Fruit fly (Drosophila melanogaster): ENCODE data around the gene Iml1.
A peak's percentile ranks its signal among the peaks of the same experiment; 100 is the strongest.

The Iml1 gene

DNA sequence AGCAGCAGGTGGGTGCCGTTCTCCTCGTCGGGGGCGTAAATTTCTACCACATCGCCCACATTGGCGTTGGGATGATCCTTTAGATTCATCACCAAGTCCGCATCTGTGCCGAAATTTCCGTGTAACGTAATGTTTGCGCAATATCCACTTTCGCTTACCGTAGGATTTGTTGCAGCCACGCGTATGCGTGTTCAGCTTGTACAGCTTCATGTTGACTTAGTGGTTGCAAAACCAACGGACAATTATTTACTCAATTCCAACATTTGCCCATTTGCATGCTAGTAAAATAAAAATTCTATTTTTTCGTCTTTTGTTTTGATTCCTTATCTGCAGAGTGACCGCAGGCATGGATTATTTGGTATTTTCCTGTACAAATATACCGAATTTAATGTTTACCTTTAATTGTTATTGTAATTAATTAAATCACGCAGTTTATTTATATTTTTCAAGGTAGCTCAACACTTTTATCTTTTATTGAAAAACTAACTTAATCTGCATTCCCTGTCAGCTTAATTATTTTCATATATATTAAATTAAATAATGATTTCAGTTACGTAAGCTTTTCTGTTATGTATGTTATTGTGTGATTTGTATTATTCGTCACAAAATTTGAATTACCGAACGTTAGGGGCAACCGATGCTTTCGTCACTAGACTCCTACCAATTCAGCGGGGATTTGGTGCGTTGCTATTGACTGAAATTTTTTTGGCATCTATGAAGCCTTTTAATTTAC, at the start of gene Iml1:
TSS of gene Iml1 (minus strand) at position 336 of the 733 bp plus-strand sequence.
- TF ChIP-seq CG17801 (GFP tag; optimal IDR thresholded peaks at IDR 0.05; ENCODE audit: partially characterized antibody) = peak; percentile 7

dm6 chr3L:1580821-1581220, 47.0 kb upstream of the Iml1 start:
- no peak for TF ChIP-seq CG17801 (GFP tag; optimal IDR thresholded peaks at IDR 0.05; ENCODE audit: partially characterized antibody)

DNA sequence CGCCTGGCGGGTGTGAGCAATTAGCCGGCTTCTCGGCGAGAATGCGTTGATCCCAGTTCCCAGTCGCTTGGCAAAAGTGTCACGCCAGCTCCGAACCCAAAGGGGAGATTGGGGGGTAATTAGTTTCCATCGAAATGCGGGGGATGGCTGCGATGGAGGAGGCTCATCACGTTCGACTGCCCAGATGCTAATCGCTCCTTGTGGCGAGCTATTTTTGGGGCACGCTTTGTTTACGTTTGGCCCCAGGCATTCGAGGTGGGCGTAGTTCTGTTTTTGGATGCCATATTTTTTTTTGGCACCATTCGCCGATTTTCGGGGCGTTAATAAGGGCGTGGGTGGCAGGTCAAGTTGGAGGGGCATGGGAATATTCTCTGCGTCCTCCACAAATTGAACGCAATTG, 46.4 kb upstream of the Iml1 start:
- no peak for TF ChIP-seq CG17801 (GFP tag; optimal IDR thresholded peaks at IDR 0.05; ENCODE audit: partially characterized antibody)

- no peak for TF ChIP-seq CG17801 (GFP tag; optimal IDR thresholded peaks at IDR 0.05; ENCODE audit: partially characterized antibody)
Measured at dm6 chr3L:1579169-1579853, 45.5 kb upstream of the Iml1 start.

- no peak for TF ChIP-seq CG17801 (GFP tag; optimal IDR thresholded peaks at IDR 0.05; ENCODE audit: partially characterized antibody)
Measured at dm6 chr3L:1578391-1578948, 44.6 kb upstream of the Iml1 start.

dm6 chr3L:1577338-1577737, 43.5 kb upstream of the Iml1 start:
- TF ChIP-seq CG17801 (GFP tag; optimal IDR thresholded peaks at IDR 0.05; ENCODE audit: partially characterized antibody) = no peak

dm6 chr3L:1576489-1577106, 42.8 kb upstream of the Iml1 start, which contains the start of gene CG13917:
CG13917 (plus strand) TSS chr3L:1576699.
- TF ChIP-seq CG17801 (GFP tag; optimal IDR thresholded peaks at IDR 0.05; ENCODE audit: partially characterized antibody) = peak; percentile 33

DNA sequence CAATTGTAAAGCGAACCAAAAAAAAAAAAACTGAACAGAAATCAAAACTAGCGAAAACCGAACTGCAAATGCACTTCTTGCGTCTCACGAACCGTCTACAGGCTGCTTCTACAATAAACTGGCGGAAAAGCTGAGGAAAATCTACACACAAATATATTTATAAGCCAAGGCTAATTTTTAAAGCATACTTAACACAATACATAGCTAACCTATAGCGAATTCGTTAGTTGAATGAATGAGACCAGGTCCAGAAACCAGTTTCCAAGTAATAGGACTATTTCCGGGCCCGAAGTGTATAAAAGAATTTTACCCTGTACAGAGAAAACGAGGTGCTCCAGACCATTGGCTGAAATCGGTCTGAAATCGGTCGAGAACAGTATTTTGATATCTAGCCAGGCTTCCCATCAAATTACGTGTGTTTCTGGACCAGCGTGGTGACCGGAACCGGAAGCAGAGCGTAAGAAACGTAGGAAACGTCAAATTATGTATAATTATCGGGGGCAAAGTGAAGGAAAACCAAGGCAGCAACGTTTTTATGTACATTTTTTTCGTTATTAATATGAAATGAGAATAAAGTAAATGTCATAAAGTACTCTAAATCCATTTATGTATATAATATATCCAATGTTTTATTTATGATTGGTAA, 42.0 kb upstream of the Iml1 start:
- TF ChIP-seq CG17801 (GFP tag; optimal IDR thresholded peaks at IDR 0.05; ENCODE audit: partially characterized antibody) = no peak

DNA sequence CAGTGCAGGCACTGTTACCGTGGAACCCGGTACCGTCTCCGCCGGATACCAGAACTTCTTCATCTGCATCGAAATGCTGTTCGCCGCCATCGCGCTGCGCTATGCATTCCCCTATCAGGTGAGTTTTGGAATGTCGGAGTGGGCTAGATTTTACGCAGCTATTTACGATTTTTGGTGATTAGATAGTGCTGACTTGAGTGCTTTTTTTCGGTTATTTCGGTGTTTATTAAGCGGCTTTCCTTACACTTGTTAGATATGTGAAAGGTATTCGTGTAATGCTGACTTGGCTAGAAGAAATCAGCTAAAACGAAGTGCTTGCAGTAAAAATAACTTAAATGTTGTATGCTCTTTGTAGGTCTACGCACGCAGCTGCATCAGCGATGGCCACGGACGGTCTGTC, 39.4 kb upstream of the Iml1 start:
- no peak for TF ChIP-seq CG17801 (GFP tag; optimal IDR thresholded peaks at IDR 0.05; ENCODE audit: partially characterized antibody)

DNA sequence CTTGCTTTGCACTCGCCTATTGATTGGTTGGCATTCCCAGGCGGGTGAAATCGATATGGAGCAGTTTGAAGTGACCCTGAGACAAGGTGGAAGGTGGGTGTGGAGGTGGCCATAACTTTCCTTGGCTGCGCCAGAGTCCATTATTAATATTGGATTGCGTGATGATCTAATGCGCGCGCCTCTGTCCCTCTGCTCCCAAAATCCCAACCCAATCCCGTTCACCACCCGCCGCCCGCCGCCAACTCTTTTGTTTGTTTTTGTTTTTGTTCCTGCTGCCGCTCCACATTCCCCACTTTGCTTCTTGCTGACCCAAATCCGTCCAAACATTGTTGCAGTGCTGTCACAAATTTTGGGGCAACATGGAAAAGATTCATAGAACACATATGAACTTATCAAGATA, 37.2 kb upstream of the Iml1 start:
- no peak for TF ChIP-seq CG17801 (GFP tag; optimal IDR thresholded peaks at IDR 0.05; ENCODE audit: partially characterized antibody)

dm6 chr3L:1569966-1570276, 36.1 kb upstream of the Iml1 start:
- no peak for TF ChIP-seq CG17801 (GFP tag; optimal IDR thresholded peaks at IDR 0.05; ENCODE audit: partially characterized antibody)

DNA sequence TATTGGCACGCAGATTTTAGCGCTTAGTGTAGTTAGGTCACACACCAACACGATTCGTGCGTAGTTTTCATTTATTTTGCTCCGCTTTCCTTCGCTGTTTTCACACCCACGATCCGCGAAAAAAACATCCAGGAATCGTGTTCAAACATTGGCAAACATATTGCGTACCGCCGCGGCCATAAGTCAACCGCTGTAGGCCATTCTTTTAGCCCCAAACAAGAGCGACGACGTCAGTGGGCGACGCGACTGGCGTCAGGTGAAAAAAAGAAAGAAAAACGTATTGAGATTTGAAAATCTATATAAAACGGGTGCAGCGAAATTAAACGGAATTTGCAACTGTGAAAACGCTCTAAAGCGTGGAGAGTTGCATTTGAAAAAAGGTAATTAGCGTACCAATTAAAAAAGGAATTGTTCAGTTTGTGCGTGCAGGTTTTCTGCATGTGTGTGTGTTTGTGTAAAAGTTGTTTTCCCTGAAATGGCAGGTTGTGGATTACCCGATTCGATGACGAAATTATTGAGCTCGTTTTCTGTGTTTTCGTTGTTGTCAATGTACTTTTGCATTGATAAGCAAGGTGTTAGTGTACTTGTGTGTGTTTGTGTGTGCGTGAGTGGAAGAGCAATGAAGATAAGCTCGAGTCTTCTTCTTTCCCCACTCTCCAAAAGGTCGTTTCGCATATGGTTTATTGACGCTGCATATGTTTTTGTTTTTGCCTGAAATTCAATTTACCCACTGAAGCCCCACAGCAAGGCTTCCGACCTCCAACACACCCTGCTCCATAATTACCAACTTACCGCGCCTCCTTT, 35.5 kb upstream of the Iml1 start, which contains the start of gene Tmep:
TSS of gene Tmep (plus strand) at position 20 of the 804 bp plus-strand sequence.
- TF ChIP-seq CG17801 (GFP tag; optimal IDR thresholded peaks at IDR 0.05; ENCODE audit: partially characterized antibody) = no peak

DNA sequence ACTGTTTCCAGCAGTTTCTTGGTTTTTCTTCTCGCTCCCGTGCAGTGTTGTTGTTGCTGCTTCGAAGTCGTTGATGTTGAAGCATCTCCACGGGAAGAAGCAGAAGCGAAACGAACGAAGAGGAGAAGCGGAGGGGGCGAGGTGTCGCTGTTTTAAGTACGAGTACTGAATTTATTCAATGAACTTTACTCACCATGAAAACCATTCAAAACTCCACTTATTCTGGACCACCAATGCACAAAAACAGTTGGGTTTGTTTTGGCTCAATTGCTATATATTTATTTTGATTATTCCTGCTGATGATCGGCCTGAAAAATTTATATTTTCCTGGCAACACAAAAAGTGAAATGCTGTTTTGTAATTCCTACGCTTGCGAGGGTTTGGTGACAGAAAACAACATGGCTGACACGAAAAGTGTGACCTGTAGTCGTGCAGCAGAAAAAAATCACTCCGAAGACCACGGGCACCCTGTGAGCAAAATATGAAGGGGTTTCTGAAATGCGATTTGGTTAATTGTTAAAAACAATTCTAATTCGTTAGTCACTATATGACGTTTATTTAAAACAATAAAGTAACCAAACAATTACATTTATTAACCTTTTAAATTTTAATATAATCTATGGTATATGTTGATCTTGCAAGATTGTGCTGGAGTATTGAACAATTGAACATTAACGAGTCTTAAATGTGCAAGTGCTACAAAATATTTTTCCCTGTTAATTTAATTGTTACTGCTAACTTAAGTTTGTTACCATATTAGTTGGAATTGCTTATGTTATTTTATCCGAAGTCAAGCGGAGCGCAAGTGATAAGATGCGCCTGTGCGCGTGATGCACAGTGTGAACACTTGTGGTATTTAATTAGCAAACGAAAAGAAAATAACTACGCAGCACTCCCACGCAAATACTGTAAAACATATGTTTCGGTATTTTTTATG, 34.7 kb upstream of the Iml1 start, which contains the start of gene CG7879:
TSS of gene CG7879 (minus strand) at position 384 of the 937 bp plus-strand sequence.
- no peak for TF ChIP-seq CG17801 (GFP tag; optimal IDR thresholded peaks at IDR 0.05; ENCODE audit: partially characterized antibody)
